Fruit fly (Drosophila melanogaster) whole organism, embryonic: Measurements from ENCODE around the gene DENR.

ENCODE experiments used
- Awh ChIP-seq: fragments of 200-800 bp; sonication (Bioruptor generic); IDR thresholded peaks from 2 replicates; pipeline ENCODE4, ENCODE4 v1.3.6; 2022; ENCODE audit warnings: missing biosample characterization, missing genetic modification characterization
- CG10654 ChIP-seq: fragments of 200-800 bp; sonication (Bioruptor generic); optimal IDR thresholded peaks from 2 replicates; lab custom pipeline; 2016; ENCODE audit warnings: missing biosample characterization, missing genetic modification characterization
- CG11093 ChIP-seq: fragments of 200-800 bp; sonication (Bioruptor generic); IDR thresholded peaks from 3 replicates; pipeline ENCODE4 v1.3.6; 2022; ENCODE audit warnings: missing biosample characterization, missing genetic modification characterization
- CG13287 ChIP-seq: fragments of 200-800 bp; sonication (Bioruptor generic); IDR thresholded peaks from 2 replicates; pipeline ENCODE4 v1.3.6; 2022; ENCODE audit warnings: missing biosample characterization, missing genetic modification characterization; ENCODE audit not compliant: partially characterized antibody
- CG17829 ChIP-seq: fragments of 200-800 bp; optimal IDR thresholded peaks from 2 replicates; lab custom pipeline; 2019; ENCODE audit warnings: missing biosample characterization, mild to moderate bottlenecking, missing genetic modification characterization, moderate library complexity
- CG1832 ChIP-seq: fragments of 200-800 bp; sonication (Bioruptor generic); optimal IDR thresholded peaks from 2 replicates; lab custom pipeline; 2017; ENCODE audit warnings: missing biosample characterization, mild to moderate bottlenecking, missing genetic modification characterization, inconsistent platforms
- CG18476 ChIP-seq: fragments of 200-800 bp; sonication (Bioruptor generic); optimal IDR thresholded peaks from 2 replicates; lab custom pipeline; 2016; ENCODE audit warnings: missing biosample characterization, mild to moderate bottlenecking, missing genetic modification characterization
- CG30020 ChIP-seq: fragments of 200-800 bp; optimal IDR thresholded peaks from 2 replicates; lab custom pipeline; 2019; ENCODE audit warnings: missing biosample characterization, mild to moderate bottlenecking, missing genetic modification characterization, moderate library complexity
- CG32532 ChIP-seq: fragments of 200-800 bp; sonication (Bioruptor generic); IDR thresholded peaks from 2 replicates; pipeline ENCODE4 v1.3.6; 2022; ENCODE audit warnings: missing biosample characterization, missing genetic modification characterization
- CG3726 ChIP-seq: fragments of 200-800 bp; sonication (Bioruptor generic); IDR thresholded peaks from 3 replicates; pipeline ENCODE4, ENCODE4 v1.3.6; 2022; ENCODE audit warnings: missing biosample characterization, missing genetic modification characterization
- CG4360 ChIP-seq: fragments of 200-800 bp; sonication (Bioruptor generic); IDR thresholded peaks from 2 replicates; pipeline ENCODE4 v1.3.6; 2022; ENCODE audit warnings: missing biosample characterization, missing genetic modification characterization
- CG7928 ChIP-seq: fragments of 200-800 bp; sonication (Bioruptor generic); optimal IDR thresholded peaks from 2 replicates; lab custom pipeline; 2017; ENCODE audit warnings: missing biosample characterization, mild to moderate bottlenecking, missing genetic modification characterization
- CG8359 ChIP-seq: fragments of 200-800 bp; sonication (Bioruptor generic); optimal IDR thresholded peaks from 2 replicates; lab custom pipeline; 2017; ENCODE audit warnings: missing biosample characterization, mild to moderate bottlenecking, missing genetic modification characterization, borderline replicate concordance
- CG9609 ChIP-seq: fragments of 200-800 bp; sonication (Bioruptor generic); optimal IDR thresholded peaks from 3 replicates; lab custom pipeline; 2016; ENCODE audit warnings: missing biosample characterization, missing genetic modification characterization
- Dip2 ChIP-seq: fragments of 200-800 bp; sonication (Bioruptor generic); IDR thresholded peaks from 2 replicates; pipeline ENCODE4 v1.3.6; 2022; ENCODE audit warnings: missing biosample characterization, missing genetic modification characterization
- Drgx ChIP-seq: fragments of 200-800 bp; sonication (Bioruptor generic); IDR thresholded peaks from 2 replicates; pipeline ENCODE4 v1.3.6; 2022; ENCODE audit warnings: missing biosample characterization, missing genetic modification characterization
- Elba2 ChIP-seq: fragments of 200-800 bp; sonication (Bioruptor generic); optimal IDR thresholded peaks from 3 replicates; lab custom pipeline; 2016; ENCODE audit warnings: missing biosample characterization, missing genetic modification characterization
- HLH4C ChIP-seq: fragments of 200-800 bp; sonication (Bioruptor generic); IDR thresholded peaks from 3 replicates; pipeline ENCODE4 v1.3.6; 2022; ENCODE audit warnings: missing biosample characterization, missing genetic modification characterization; ENCODE audit not compliant: partially characterized antibody
- HLH54F ChIP-seq: fragments of 200-800 bp; sonication (Bioruptor generic); optimal IDR thresholded peaks from 3 replicates; lab custom pipeline; 2016; ENCODE audit warnings: missing biosample characterization, missing genetic modification characterization
- Hr39 ChIP-seq: fragments of >200 bp; optimal IDR thresholded peaks from 2 replicates; lab custom pipeline; 2017
- Oli ChIP-seq: fragments of 200-800 bp; sonication (Bioruptor generic); optimal IDR thresholded peaks from 2 replicates; lab custom pipeline; 2018; ENCODE audit warnings: missing biosample characterization, mild to moderate bottlenecking, missing genetic modification characterization, moderate library complexity
- PHDP ChIP-seq: fragments of 200-800 bp; sonication (Bioruptor generic); optimal IDR thresholded peaks from 3 replicates; lab custom pipeline; 2018; ENCODE audit warnings: missing biosample characterization, mild to moderate bottlenecking, missing genetic modification characterization, moderate library complexity
- Pdp1 ChIP-seq, 2 experiments: fragments of 200-800 bp; sonication (Bioruptor generic); optimal IDR thresholded peaks; 3 replicates each; lab custom pipeline; 2016; ENCODE audit warnings: missing biosample characterization in 2 of 2, missing genetic modification characterization in 2 of 2, mild to moderate bottlenecking in 1 of 2, moderate library complexity in 1 of 2
- Poxn ChIP-seq: fragments of 200-800 bp; sonication (Bioruptor generic); IDR thresholded peaks from 2 replicates; pipeline ENCODE4 v1.3.6; 2022; ENCODE audit warnings: missing biosample characterization, missing genetic modification characterization
- Rfx ChIP-seq: fragments of 200-800 bp; sonication (Bioruptor generic); IDR thresholded peaks from 2 replicates; pipeline ENCODE4 v1.3.6; 2022; ENCODE audit warnings: missing biosample characterization, missing genetic modification characterization
- amos ChIP-seq: fragments of 200-800 bp; sonication (Bioruptor generic); IDR thresholded peaks from 2 replicates; pipeline ENCODE4 v1.3.6; 2022; ENCODE audit warnings: missing biosample characterization, missing genetic modification characterization; ENCODE audit not compliant: partially characterized antibody
- ato ChIP-seq: fragments of 200-800 bp; sonication (Bioruptor generic); IDR thresholded peaks from 2 replicates; pipeline ENCODE4 v1.3.6; 2022; ENCODE audit warnings: missing biosample characterization, missing genetic modification characterization; ENCODE audit not compliant: partially characterized antibody
- bbx ChIP-seq: fragments of 200-800 bp; sonication (Bioruptor generic); IDR thresholded peaks from 2 replicates; pipeline ENCODE4 v1.3.6; 2022; ENCODE audit warnings: missing biosample characterization, missing genetic modification characterization; ENCODE audit not compliant: partially characterized antibody
- chn ChIP-seq: fragments of 200-800 bp; sonication (Bioruptor generic); optimal IDR thresholded peaks from 2 replicates; lab custom pipeline; 2016; ENCODE audit warnings: missing biosample characterization, missing genetic modification characterization
- crc ChIP-seq: fragments of 200-800 bp; sonication (Bioruptor generic); optimal IDR thresholded peaks from 2 replicates; lab custom pipeline; 2016; ENCODE audit warnings: missing biosample characterization, missing genetic modification characterization
- da ChIP-seq: fragments of 200-800 bp; sonication (Bioruptor generic); optimal IDR thresholded peaks from 2 replicates; lab custom pipeline; 2016; ENCODE audit warnings: missing biosample characterization, missing genetic modification characterization
- dan ChIP-seq: fragments of 200-800 bp; sonication (Bioruptor generic); IDR thresholded peaks from 2 replicates; pipeline ENCODE4 v1.3.6; 2022; ENCODE audit warnings: missing biosample characterization, missing genetic modification characterization
- hbn ChIP-seq: fragments of 200-800 bp; sonication (Bioruptor generic); IDR thresholded peaks from 2 replicates; pipeline ENCODE4 v1.3.6; 2022; ENCODE audit warnings: missing biosample characterization, missing genetic modification characterization; ENCODE audit not compliant: partially characterized antibody
- ind ChIP-seq: fragments of 200-800 bp; sonication (Bioruptor generic); optimal IDR thresholded peaks from 3 replicates; lab custom pipeline; 2016; ENCODE audit warnings: missing biosample characterization, missing genetic modification characterization
- jigr1 ChIP-seq: fragments of 200-800 bp; sonication (Bioruptor generic); IDR thresholded peaks from 3 replicates; pipeline ENCODE4 v1.3.6; 2022; ENCODE audit warnings: missing biosample characterization, missing genetic modification characterization
- ro ChIP-seq: fragments of 200-800 bp; sonication (Bioruptor generic); IDR thresholded peaks from 2 replicates; pipeline ENCODE4 v1.3.6; 2022; ENCODE audit warnings: missing biosample characterization, missing genetic modification characterization
- sima ChIP-seq: fragments of 200-800 bp; sonication (Bioruptor generic); optimal IDR thresholded peaks from 2 replicates; lab custom pipeline; 2016; ENCODE audit warnings: missing biosample characterization, missing genetic modification characterization
- sna ChIP-seq: fragments of 200-800 bp; sonication (Bioruptor generic); IDR thresholded peaks from 2 replicates; pipeline ENCODE4 v1.3.6; 2022; ENCODE audit warnings: missing biosample characterization, missing genetic modification characterization; ENCODE audit not compliant: partially characterized antibody
- tna ChIP-seq: fragments of 200-800 bp; sonication (Bioruptor generic); IDR thresholded peaks from 2 replicates; pipeline ENCODE4 v1.3.6; 2022; ENCODE audit warnings: missing biosample characterization, missing genetic modification characterization; ENCODE audit not compliant: partially characterized antibody
- unc-4 ChIP-seq: fragments of 200-800 bp; sonication (Bioruptor generic); IDR thresholded peaks from 2 replicates; pipeline ENCODE4 v1.3.6; 2022; ENCODE audit warnings: missing biosample characterization, missing genetic modification characterization; ENCODE audit not compliant: partially characterized antibody
- zen ChIP-seq: fragments of 200-800 bp; sonication (Bioruptor generic); optimal IDR thresholded peaks from 3 replicates; lab custom pipeline; 2018; ENCODE audit warnings: missing biosample characterization, mild to moderate bottlenecking, missing genetic modification characterization, moderate library complexity

DENR gene

dm6 chrX:16931994-16932819, 45.8 kb upstream of the DENR start (continued):
- no peak for TF ChIP-seq Hr39 (lab: Kevin White, UChicago)
- TF ChIP-seq Rfx (GFP tag; lab: Robert Waterston, UW): peak; percentile 47; the same call in 1 of the 2 replicates
- no peak for TF ChIP-seq dan (GFP tag; lab: Robert Waterston, UW)
- no peak for TF ChIP-seq CG9609 (GFP tag; lab: Kevin White, UChicago)
- no peak for TF ChIP-seq CG10654
- TF ChIP-seq CG17829 (tag; lab: Kevin White, UChicago): no peak
- no peak for TF ChIP-seq CG30020 (tag; lab: Kevin White, UChicago)
- TF ChIP-seq Pdp1 (GFP tag; optimal IDR thresholded peaks at IDR 0.05; lab: Kevin White, UChicago): peak in 1 of 2 experiments; percentile 62
- TF ChIP-seq CG7928: no peak
- no peak for TF ChIP-seq ato (GFP tag; lab: Robert Waterston, UW)
- no peak for TF ChIP-seq da (GFP tag; lab: Kevin White, UChicago)
- no peak for TF ChIP-seq HLH4C
- no peak for TF ChIP-seq CG18476
- TF ChIP-seq Drgx (GFP tag; lab: Robert Waterston, UW): peak; percentile 53
- no peak for TF ChIP-seq Dip2 (GFP tag; lab: Robert Waterston, UW)
- no peak for TF ChIP-seq HLH54F (GFP tag; lab: Kevin White, UChicago)
- no peak for TF ChIP-seq bbx (GFP tag; lab: Robert Waterston, UW)
- TF ChIP-seq sna (GFP tag; lab: Robert Waterston, UW): no peak
- no peak for TF ChIP-seq amos (GFP tag; lab: Robert Waterston, UW)
- no peak for TF ChIP-seq ind (GFP tag; lab: Kevin White, UChicago)
- no peak for TF ChIP-seq tna (GFP tag; lab: Robert Waterston, UW)
- no peak for TF ChIP-seq sima (GFP tag; lab: Kevin White, UChicago)
- TF ChIP-seq CG1832 (GFP tag; lab: Kevin White, UChicago): no peak
- TF ChIP-seq ro (GFP tag; lab: Robert Waterston, UW): no peak
- no peak for TF ChIP-seq Oli
- no peak for TF ChIP-seq crc (GFP tag; lab: Kevin White, UChicago)
- no peak for TF ChIP-seq CG3726 (GFP tag; lab: Robert Waterston, UW)
- no peak for TF ChIP-seq Elba2
- no peak for TF ChIP-seq CG13287
- no peak for TF ChIP-seq chn (GFP tag; lab: Kevin White, UChicago)
- no peak for TF ChIP-seq Poxn (GFP tag; lab: Robert Waterston, UW)
- TF ChIP-seq jigr1 (GFP tag; lab: Robert Waterston, UW): no peak
- TF ChIP-seq CG4360: no peak
- no peak for TF ChIP-seq hbn
- no peak for TF ChIP-seq CG32532 (GFP tag; lab: Robert Waterston, UW)
- TF ChIP-seq CG8359 (GFP tag; lab: Kevin White, UChicago): peak; percentile 99
- no peak for TF ChIP-seq unc-4 (GFP tag; lab: Robert Waterston, UW)
- no peak for TF ChIP-seq zen (tag; lab: Kevin White, UChicago)
- TF ChIP-seq CG11093 (GFP tag; lab: Robert Waterston, UW): no peak
- no peak for TF ChIP-seq PHDP (tag; lab: Kevin White, UChicago)
- no peak for TF ChIP-seq Awh (GFP tag; lab: Robert Waterston, UW)
